Worm (Caenorhabditis elegans) whole organism, young adult: Measurements from ENCODE around the gene F01G10.10.

ENCODE experiments used
- B0035.1 ChIP-seq: sonication (generic microtip); optimal IDR thresholded peaks from 2 replicates; lab custom pipeline; 2016; ENCODE audit warnings: missing genetic modification characterization, mild to moderate bottlenecking, missing compliant biosample characterization, missing genotype, missing genetic modification reagents
- C17E4.6 ChIP-seq: fragments of 200-800 bp; sonication (Bioruptor generic); IDR thresholded peaks from 2 replicates; pipeline ENCODE4 v1.3.6; 2022; ENCODE audit warnings: missing genetic modification reagents, missing genetic modification characterization, missing compliant biosample characterization
- D2030.7 ChIP-seq: fragments of 200-800 bp; sonication (Bioruptor generic); IDR thresholded peaks from 2 replicates; pipeline ENCODE4 v1.3.6; 2022; ENCODE audit warnings: missing genetic modification reagents, missing genetic modification characterization, missing compliant biosample characterization
- F39B2.1 ChIP-seq: fragments of 200-800 bp; sonication (Bioruptor generic); IDR thresholded peaks from 2 replicates; pipeline ENCODE4 v1.3.6; 2022; ENCODE audit warnings: missing genetic modification reagents, missing genetic modification characterization, missing compliant biosample characterization
- F52B5.7 ChIP-seq: sonication (generic microtip); optimal IDR thresholded peaks from 2 replicates; lab custom pipeline; 2016; ENCODE audit warnings: mild to moderate bottlenecking, missing genetic modification characterization, missing compliant biosample characterization
- F57C9.4 ChIP-seq: sonication (generic microtip); optimal IDR thresholded peaks from 2 replicates; lab custom pipeline; 2017; ENCODE audit warnings: mild to moderate bottlenecking, missing genetic modification characterization, missing compliant biosample characterization
- T26A5.8 ChIP-seq: sonication (generic microtip); optimal IDR thresholded peaks from 2 replicates; lab custom pipeline; 2016; ENCODE audit warnings: missing genetic modification characterization, missing compliant biosample characterization
- Y53F4B.3 ChIP-seq: fragments of 200-800 bp; sonication (Bioruptor generic); IDR thresholded peaks from 2 replicates; pipeline ENCODE4 v1.3.6; 2022; ENCODE audit warnings: missing genetic modification reagents, missing genetic modification characterization, missing compliant biosample characterization
- ZK185.1 ChIP-seq: sonication (generic microtip); optimal IDR thresholded peaks from 2 replicates; lab custom pipeline; 2016; ENCODE audit warnings: mild to moderate bottlenecking, missing genetic modification characterization, missing compliant biosample characterization; ENCODE audit not compliant: poor library complexity, severe bottlenecking
- akir-1 ChIP-seq: fragments of 200-800 bp; sonication (Bioruptor generic); optimal IDR thresholded peaks from 2 replicates; lab custom pipeline; 2018; ENCODE audit warnings: mild to moderate bottlenecking, missing genetic modification characterization, moderate library complexity, missing compliant biosample characterization
- aptf-2 ChIP-seq: fragments of 200-800 bp; sonication (Bioruptor generic); conservative IDR thresholded peaks from 2 replicates; pipeline ENCODE4 v1.3.6; 2022; ENCODE audit warnings: missing genetic modification reagents, missing genetic modification characterization, missing compliant biosample characterization
- atf-7 ChIP-seq: sonication (generic microtip); optimal IDR thresholded peaks from 2 replicates; lab custom pipeline; 2017; ENCODE audit warnings: mild to moderate bottlenecking, missing genetic modification characterization, missing compliant biosample characterization
- attf-5 ChIP-seq: fragments of 200-800 bp; sonication (Bioruptor generic); optimal IDR thresholded peaks from 2 replicates; lab custom pipeline; 2018; ENCODE audit warnings: mild to moderate bottlenecking, missing genetic modification characterization, missing compliant biosample characterization
- bed-1 ChIP-seq: fragments of 200-800 bp; sonication (Bioruptor generic); IDR thresholded peaks from 2 replicates; pipeline ENCODE4 v1.3.6; 2022; ENCODE audit warnings: missing genetic modification reagents, missing genetic modification characterization, missing compliant biosample characterization
- ceh-40 ChIP-seq: fragments of 200-800 bp; sonication (Bioruptor generic); IDR thresholded peaks from 2 replicates; pipeline ENCODE4 v1.3.6; 2022; ENCODE audit warnings: missing genetic modification characterization, missing compliant biosample characterization
- ceh-58 ChIP-seq: fragments of 200-800 bp; sonication (Bioruptor generic); IDR thresholded peaks from 2 replicates; pipeline ENCODE4 v1.3.6; 2022; ENCODE audit warnings: missing genetic modification characterization, missing compliant biosample characterization
- ceh-91 ChIP-seq: fragments of 200-800 bp; sonication (Bioruptor generic); IDR thresholded peaks from 2 replicates; pipeline ENCODE4 v1.3.6; 2022; ENCODE audit warnings: missing genetic modification reagents, missing genetic modification characterization, missing compliant biosample characterization
- chd-7 ChIP-seq: sonication (generic microtip); optimal IDR thresholded peaks from 2 replicates; lab custom pipeline; 2016; ENCODE audit warnings: mild to moderate bottlenecking, missing genetic modification characterization, moderate library complexity, missing compliant biosample characterization
- die-1 ChIP-seq: sonication (generic microtip); optimal IDR thresholded peaks from 2 replicates; lab custom pipeline; 2016; ENCODE audit warnings: missing genotype, mild to moderate bottlenecking, missing genetic modification characterization, missing compliant biosample characterization
- dpff-1 ChIP-seq: sonication (generic microtip); optimal IDR thresholded peaks from 2 replicates; lab custom pipeline; 2017; ENCODE audit warnings: mild to moderate bottlenecking, missing genetic modification characterization, missing compliant biosample characterization
- efl-1 ChIP-seq: fragments of 150-350 bp; optimal IDR thresholded peaks from 2 replicates; lab custom pipeline; 2014; ENCODE audit warnings: missing biosample characterization, missing genetic modification reagents, missing genetic modification characterization
- egl-18 ChIP-seq: fragments of 200-800 bp; sonication (Bioruptor generic); IDR thresholded peaks from 2 replicates; pipeline ENCODE4 v1.3.6; 2022; ENCODE audit warnings: missing genetic modification reagents, missing genetic modification characterization, missing compliant biosample characterization
- egl-44 ChIP-seq: fragments of 200-800 bp; sonication (Bioruptor generic); IDR thresholded peaks from 2 replicates; pipeline ENCODE4 v1.3.6; 2022; ENCODE audit warnings: missing genetic modification reagents, missing genetic modification characterization, missing compliant biosample characterization
- egrh-3 ChIP-seq: fragments of 200-800 bp; sonication (Bioruptor generic); IDR thresholded peaks from 2 replicates; pipeline ENCODE4 v1.3.6; 2022; ENCODE audit warnings: missing genetic modification reagents, missing genetic modification characterization, missing compliant biosample characterization
- ekl-4 ChIP-seq: fragments of 200-800 bp; sonication (Bioruptor generic); IDR thresholded peaks from 2 replicates; pipeline ENCODE4 v1.3.6; 2022; ENCODE audit warnings: missing genetic modification reagents, missing genetic modification characterization, missing compliant biosample characterization
- fkh-3 ChIP-seq: sonication (generic microtip); optimal IDR thresholded peaks from 2 replicates; lab custom pipeline; 2016; ENCODE audit warnings: mild to moderate bottlenecking, missing genetic modification characterization, missing compliant biosample characterization
- hmg-20 ChIP-seq: fragments of 200-800 bp; sonication (Bioruptor generic); IDR thresholded peaks from 2 replicates; pipeline ENCODE4 v1.3.6; 2022; ENCODE audit warnings: missing genetic modification reagents, missing genetic modification characterization, missing compliant biosample characterization
- lag-1 ChIP-seq: fragments of 200-800 bp; sonication (Bioruptor generic); IDR thresholded peaks from 2 replicates; pipeline ENCODE4 v1.3.6; 2022; ENCODE audit warnings: missing genetic modification reagents, missing genetic modification characterization, missing compliant biosample characterization
- lin-26 ChIP-seq: fragments of 200-800 bp; sonication (Bioruptor generic); IDR thresholded peaks from 2 replicates; pipeline ENCODE4 v1.3.6; 2022; ENCODE audit warnings: missing genetic modification reagents, missing genetic modification characterization, missing compliant biosample characterization
- lin-35 ChIP-seq, 3 experiments: fragments of 150-350 bp in 2 of 3; sonication (generic microtip) in 1 of 3; optimal IDR thresholded peaks; 2 replicates each; lab custom pipeline; 2014 to 2018; ENCODE audit warnings: missing biosample characterization in 3 of 3, missing genetic modification characterization in 3 of 3, missing genetic modification reagents in 3 of 3
- madf-10 ChIP-seq: sonication (generic microtip); optimal IDR thresholded peaks from 2 replicates; lab custom pipeline; 2016; ENCODE audit warnings: mild to moderate bottlenecking, missing genetic modification characterization, missing compliant biosample characterization
- mel-28 ChIP-seq: sonication (generic microtip); optimal IDR thresholded peaks from 2 replicates; lab custom pipeline; 2016; ENCODE audit warnings: borderline replicate concordance, mild to moderate bottlenecking, missing genetic modification characterization, missing compliant biosample characterization
- mes-4 ChIP-seq: sonication (generic microtip); optimal IDR thresholded peaks from 2 replicates; lab custom pipeline; 2016; ENCODE audit warnings: missing genotype, missing genetic modification characterization, missing compliant biosample characterization
- nhr-120 ChIP-seq: fragments of 200-800 bp; sonication (Bioruptor generic); IDR thresholded peaks from 2 replicates; pipeline ENCODE4 v1.3.6; 2022; ENCODE audit warnings: missing genetic modification characterization, missing compliant biosample characterization
- nhr-90 ChIP-seq: sonication (generic microtip); optimal IDR thresholded peaks from 2 replicates; lab custom pipeline; 2016; ENCODE audit warnings: missing genotype, mild to moderate bottlenecking, missing genetic modification characterization, missing compliant biosample characterization
- pha-4 ChIP-seq: fragments of 150-350 bp; sonication (generic microtip); optimal IDR thresholded peaks from 2 replicates; lab custom pipeline; 2014; ENCODE audit warnings: missing biosample characterization, missing genetic modification reagents, missing genetic modification characterization
- rcor-1 ChIP-seq: fragments of 200-800 bp; sonication (Bioruptor generic); IDR thresholded peaks from 2 replicates; pipeline ENCODE4 v1.3.6; 2022; ENCODE audit warnings: missing genetic modification reagents, missing genetic modification characterization, missing compliant biosample characterization
- rec-8 ChIP-seq, 2 experiments: sonication (generic microtip); optimal IDR thresholded peaks; 2 replicates each; lab custom pipeline; 2016; ENCODE audit warnings: mild to moderate bottlenecking in 2 of 2, missing genetic modification characterization in 2 of 2, missing genetic modification reagents in 2 of 2, missing genotype in 2 of 2, missing biosample characterization in 1 of 2, missing compliant biosample characterization in 1 of 2, moderate library complexity in 1 of 2
- sdz-38 ChIP-seq: sonication (generic microtip); optimal IDR thresholded peaks from 2 replicates; lab custom pipeline; 2016; ENCODE audit warnings: missing genotype, missing genetic modification characterization, missing compliant biosample characterization
- snpc-3.4 ChIP-seq: sonication (generic microtip); optimal IDR thresholded peaks from 2 replicates; lab custom pipeline; 2017; ENCODE audit warnings: missing genetic modification characterization, mild to moderate bottlenecking, missing compliant biosample characterization, antibody characterized with exemption, moderate library complexity, missing genotype, missing genetic modification reagents
- somi-1 ChIP-seq: fragments of 200-800 bp; sonication (Bioruptor generic); optimal IDR thresholded peaks from 2 replicates; lab custom pipeline; 2018; ENCODE audit warnings: mild to moderate bottlenecking, missing genetic modification characterization, missing compliant biosample characterization
- sptf-2 ChIP-seq: fragments of 200-800 bp; sonication (Bioruptor generic); optimal IDR thresholded peaks from 2 replicates; lab custom pipeline; 2018; ENCODE audit warnings: mild to moderate bottlenecking, missing genetic modification characterization, missing compliant biosample characterization
- tbp1 ChIP-seq: fragments of 200-800 bp; sonication (Bioruptor generic); optimal IDR thresholded peaks from 2 replicates; lab custom pipeline; 2018; ENCODE audit warnings: mild to moderate bottlenecking, missing genetic modification characterization, missing compliant biosample characterization
- tbx-9 ChIP-seq: sonication (generic microtip); optimal IDR thresholded peaks from 2 replicates; lab custom pipeline; 2016; ENCODE audit warnings: borderline replicate concordance, missing genetic modification characterization, inconsistent platforms, missing compliant biosample characterization
- unc-62 ChIP-seq: fragments of 150-350 bp; optimal IDR thresholded peaks from 2 replicates; lab custom pipeline; 2014; ENCODE audit warnings: missing biosample characterization, missing genetic modification reagents, missing genetic modification characterization
- ztf-18 ChIP-seq: sonication (generic microtip); optimal IDR thresholded peaks from 2 replicates; lab custom pipeline; 2016; ENCODE audit warnings: missing genotype, mild to moderate bottlenecking, missing genetic modification characterization, missing compliant biosample characterization
- ztf-25 ChIP-seq: fragments of 200-800 bp; sonication (Bioruptor generic); IDR thresholded peaks from 2 replicates; pipeline ENCODE4 v1.3.6; 2022; ENCODE audit warnings: missing genetic modification reagents, missing genetic modification characterization, missing compliant biosample characterization
- ztf-26 ChIP-seq: sonication (generic microtip); optimal IDR thresholded peaks from 2 replicates; lab custom pipeline; 2017; ENCODE audit warnings: missing genetic modification characterization, missing compliant biosample characterization
- ztf-28 ChIP-seq: fragments of 200-800 bp; sonication (Bioruptor generic); IDR thresholded peaks from 2 replicates; pipeline ENCODE4 v1.3.6; 2022; ENCODE audit warnings: missing genetic modification reagents, missing genetic modification characterization, missing compliant biosample characterization

The F01G10.10 gene

DNA sequence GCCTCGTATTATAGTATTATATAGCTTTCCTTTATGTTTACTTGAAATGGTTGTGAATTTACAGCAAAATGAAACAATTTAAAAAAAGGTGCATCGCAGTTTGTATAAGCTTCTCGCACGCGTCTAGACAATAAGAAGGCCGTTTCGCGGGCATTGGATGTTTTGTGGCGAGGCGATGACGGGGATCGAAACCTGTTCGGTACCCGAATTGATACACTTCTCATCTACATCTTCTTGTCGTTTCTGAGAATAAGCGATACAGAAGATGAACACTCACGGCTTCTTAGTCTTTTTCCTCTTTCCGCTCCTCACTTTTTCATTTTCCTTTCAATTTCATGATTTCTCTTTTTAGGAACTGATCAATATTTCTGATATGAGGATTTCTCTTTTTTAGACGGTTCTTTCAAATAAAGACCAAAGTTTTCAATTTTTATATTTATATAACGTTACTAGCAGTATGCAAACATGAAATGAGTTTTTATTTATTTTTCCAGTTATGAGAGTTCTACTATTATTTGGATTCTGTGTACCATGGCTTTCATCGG, at the start of gene F01G10.10:
TSS of gene F01G10.10 (plus strand) at position 495 of the 545 bp plus-strand sequence.
- TF ChIP-seq pha-4 = no peak
- TF ChIP-seq nhr-90 (tag; lab: Kevin White, UChicago) = peak; percentile 8
- no peak for TF ChIP-seq tbx-9
- no peak for TF ChIP-seq fkh-3
- TF ChIP-seq D2030.7 = peak; percentile 43
- TF ChIP-seq aptf-2 (GFP tag; lab: Robert Waterston, UW) = no peak
- no peak for TF ChIP-seq unc-62 (GFP tag; lab: Kevin White, UChicago)
- no peak for TF ChIP-seq hmg-20 (GFP tag; lab: Robert Waterston, UW)
- no peak for TF ChIP-seq B0035.1 (tag; lab: Kevin White, UChicago)
- no peak for TF ChIP-seq mel-28
- TF ChIP-seq ekl-4 = no peak
- no peak for TF ChIP-seq F57C9.4 (tag; lab: Kevin White, UChicago)
- TF ChIP-seq attf-5 = peak; percentile 3
- no peak for TF ChIP-seq ZK185.1 (tag; lab: Kevin White, UChicago)
- TF ChIP-seq rec-8 (tag; optimal IDR thresholded peaks at IDR 0.05; lab: Kevin White, UChicago) = peak in 1 of 2 experiments; percentile 31
- peak; percentile 56; the same call in 1 of the 2 replicates for TF ChIP-seq lin-26 (GFP tag; lab: Robert Waterston, UW)
- no peak for TF ChIP-seq akir-1
- TF ChIP-seq lin-35 (GFP tag; optimal IDR thresholded peaks at IDR 0.05; lab: Kevin White, UChicago) = no peak
- TF ChIP-seq somi-1 = no peak
- TF ChIP-seq ztf-18 (tag; lab: Kevin White, UChicago) = no peak
- no peak for TF ChIP-seq dpff-1 (tag; lab: Kevin White, UChicago)
- TF ChIP-seq ceh-58 (GFP tag; lab: Robert Waterston, UW) = 0 out of 2 replicates have a peak, but pooled peaks have one; percentile 71
- TF ChIP-seq snpc-3.4 (tag; lab: Kevin White, UChicago) = no peak
- no peak for TF ChIP-seq mes-4 (tag; lab: Kevin White, UChicago)
- no peak for TF ChIP-seq egrh-3
- no peak for TF ChIP-seq nhr-120 (GFP tag; lab: Robert Waterston, UW)
- TF ChIP-seq chd-7 (tag; lab: Kevin White, UChicago) = peak; percentile 46
- TF ChIP-seq madf-10 (tag; lab: Kevin White, UChicago) = no peak
- TF ChIP-seq C17E4.6 (GFP tag; lab: Robert Waterston, UW) = peak; percentile 37; the same call in 1 of the 2 replicates
- no peak for TF ChIP-seq F52B5.7 (tag; lab: Kevin White, UChicago)
- TF ChIP-seq atf-7 (tag; lab: Kevin White, UChicago) = no peak
- TF ChIP-seq sdz-38 (tag; lab: Kevin White, UChicago) = no peak
- 0 out of 2 replicates have a peak, but pooled peaks have one; percentile 23 for TF ChIP-seq ceh-40
- TF ChIP-seq ztf-26 (tag; lab: Kevin White, UChicago) = peak; percentile 7
- peak; percentile 49 for TF ChIP-seq rcor-1 (GFP tag; lab: Robert Waterston, UW)
- 0 out of 2 replicates have a peak, but pooled peaks have one; percentile 64 for TF ChIP-seq ztf-25 (GFP tag; lab: Robert Waterston, UW)
- no peak for TF ChIP-seq F39B2.1 (GFP tag; lab: Robert Waterston, UW)
- peak; percentile 23 for TF ChIP-seq die-1 (tag; lab: Kevin White, UChicago)
- no peak for TF ChIP-seq egl-18 (GFP tag; lab: Robert Waterston, UW)
- TF ChIP-seq sptf-2 (GFP tag; lab: Kevin White, UChicago) = no peak
- TF ChIP-seq egl-44 (GFP tag; lab: Robert Waterston, UW) = no peak
- no peak for TF ChIP-seq lag-1
- no peak for TF ChIP-seq bed-1 (GFP tag; lab: Robert Waterston, UW)
- no peak for TF ChIP-seq T26A5.8 (tag; lab: Kevin White, UChicago)
- no peak for TF ChIP-seq ztf-28 (GFP tag; lab: Robert Waterston, UW)
- peak; percentile 69; the same call in 1 of the 2 replicates for TF ChIP-seq ceh-91 (GFP tag; lab: Robert Waterston, UW)
- peak; percentile 1 for TF ChIP-seq tbp1 (GFP tag; lab: Kevin White, UChicago)
- peak; percentile 53 for TF ChIP-seq efl-1 (GFP tag; lab: Kevin White, UChicago)
- TF ChIP-seq Y53F4B.3 (GFP tag; lab: Robert Waterston, UW) = no peak
